Fruit fly (Drosophila melanogaster): ENCODE data around the gene CG46280.

CG46280 gene

DNA sequence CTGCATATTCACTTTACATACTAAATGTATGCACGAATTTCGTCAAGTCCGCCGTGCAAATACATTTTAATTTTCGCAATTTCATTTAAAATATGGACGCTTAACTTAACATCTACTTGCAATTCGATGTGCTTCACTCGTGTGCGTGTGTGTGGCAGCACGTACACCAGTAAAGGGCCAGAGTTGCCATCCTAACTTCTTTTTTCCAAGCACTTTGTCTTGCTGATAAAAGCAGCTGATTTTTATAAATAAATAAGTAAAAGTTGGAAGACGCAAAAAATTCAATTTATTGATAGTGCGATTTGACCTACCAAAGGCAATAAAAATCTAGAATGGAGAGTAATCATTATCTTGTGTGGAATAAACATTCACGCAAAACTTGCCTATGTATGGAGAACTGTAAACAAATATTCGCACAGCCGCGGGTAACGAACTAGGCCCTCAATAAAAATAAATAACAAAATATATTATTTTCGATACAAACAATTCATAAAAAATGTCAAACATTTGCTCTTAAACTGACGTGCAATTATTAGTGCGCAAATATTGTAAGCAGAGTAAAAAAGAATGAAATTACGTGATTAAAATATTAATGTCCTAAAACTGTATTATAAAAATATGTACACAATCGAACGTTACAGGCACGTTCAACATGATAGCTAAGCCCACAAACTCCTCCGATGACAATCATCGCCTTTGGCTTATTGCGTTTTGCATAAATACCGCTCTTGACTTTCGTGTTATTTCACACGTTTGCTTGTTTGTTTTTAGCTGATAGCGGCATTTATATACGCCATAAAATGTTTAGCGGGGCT is 48.1 kb downstream of the CG46280 start (continued):
- no peak for TF ChIP-seq ap (GFP tag; IDR thresholded peaks at IDR 0.05)
- TF ChIP-seq CG11560 (tag; IDR thresholded peaks at IDR 0.05): 0 out of 3 replicates have a peak, but pooled peaks have one; percentile 33
- no peak for TF ChIP-seq shn (GFP tag; optimal IDR thresholded peaks at IDR 0.05)
- peak; percentile 58 for TF ChIP-seq nom (GFP tag; optimal IDR thresholded peaks at IDR 0.05)
- TF ChIP-seq az2 (GFP tag; optimal IDR thresholded peaks at IDR 0.05): peak; percentile 77
- no peak for TF ChIP-seq Six4 (GFP tag; optimal IDR thresholded peaks at IDR 0.05)
- no peak for TF ChIP-seq slp2 (GFP tag; optimal IDR thresholded peaks at IDR 0.05)
- no peak for TF ChIP-seq CG31365 (tag; optimal IDR thresholded peaks at IDR 0.05)
- TF ChIP-seq CG6654 (GFP tag; optimal IDR thresholded peaks at IDR 0.05): peak; percentile 5
- TF ChIP-seq tio (GFP tag; optimal IDR thresholded peaks at IDR 0.05): peak; percentile 74
- TF ChIP-seq vfl (GFP tag; optimal IDR thresholded peaks at IDR 0.05): no peak
- TF ChIP-seq esg (GFP tag; conservative IDR thresholded peaks at IDR 0.05): peak; percentile 75
- peak; percentile 76 for TF ChIP-seq seq (GFP tag; IDR thresholded peaks at IDR 0.05)
- peak; percentile 52 for TF ChIP-seq CG11723 (GFP tag; optimal IDR thresholded peaks at IDR 0.05)
- TF ChIP-seq CG3407 (GFP tag; optimal IDR thresholded peaks at IDR 0.05): no peak
- TF ChIP-seq Poxn (GFP tag; IDR thresholded peaks at IDR 0.05): 0 out of 2 replicates have a peak, but pooled peaks have one; percentile 6
- TF ChIP-seq CG16779 (GFP tag; IDR thresholded peaks at IDR 0.05): no peak
- TF ChIP-seq Dad (GFP tag; optimal IDR thresholded peaks at IDR 0.05): no peak
- TF ChIP-seq CG7987 (GFP tag; optimal IDR thresholded peaks at IDR 0.05): no peak
- TF ChIP-seq CoRest (tag; optimal IDR thresholded peaks at IDR 0.05): peak; percentile 85
- TF ChIP-seq CG32532 (GFP tag; IDR thresholded peaks at IDR 0.05): peak; percentile 79
- peak; percentile 25 for TF ChIP-seq ewg (GFP tag; optimal IDR thresholded peaks at IDR 0.05)
- no peak for TF ChIP-seq Bdp1 (GFP tag; optimal IDR thresholded peaks at IDR 0.05)
- TF ChIP-seq CkIIα-i1 (GFP tag; IDR thresholded peaks at IDR 0.05): no peak
- TF ChIP-seq wek (GFP tag; optimal IDR thresholded peaks at IDR 0.05): peak; percentile 19
- TF ChIP-seq slbo (GFP tag; IDR thresholded peaks at IDR 0.05): peak; percentile 73
- peak; percentile 37; the same call in 1 of the 2 replicates for TF ChIP-seq CG14441 (GFP tag; IDR thresholded peaks at IDR 0.05)
- TF ChIP-seq CG12659 (GFP tag; optimal IDR thresholded peaks at IDR 0.05): peak; percentile 84
- no peak for TF ChIP-seq jigr1 (GFP tag; IDR thresholded peaks at IDR 0.05)
- TF ChIP-seq CG11247 (GFP tag; IDR thresholded peaks at IDR 0.05): 0 out of 2 replicates have a peak, but pooled peaks have one; percentile 46
- TF ChIP-seq CG1233 (GFP tag; optimal IDR thresholded peaks at IDR 0.05): peak; percentile 80
- TF ChIP-seq da (GFP tag; optimal IDR thresholded peaks at IDR 0.05): no peak
- no peak for TF ChIP-seq CG14965 (GFP tag; optimal IDR thresholded peaks at IDR 0.05; ENCODE audit: borderline replicate concordance)
- no peak for TF ChIP-seq lov (optimal IDR thresholded peaks at IDR 0.05)
- no peak for TF ChIP-seq lov (GFP tag; IDR thresholded peaks at IDR 0.05)
- TF ChIP-seq eyg (GFP tag; optimal IDR thresholded peaks at IDR 0.05): no peak
- no peak; the same call in 1 of the 2 replicates for TF ChIP-seq Bgb (GFP tag; IDR thresholded peaks at IDR 0.05; ENCODE audit: partially characterized antibody)
- TF ChIP-seq Dp (GFP tag; optimal IDR thresholded peaks at IDR 0.05): no peak
- peak; percentile 97 for TF ChIP-seq CG11696 (GFP tag; IDR thresholded peaks at IDR 0.05)
- peak; percentile 50 for TF ChIP-seq CG6254 (GFP tag; optimal IDR thresholded peaks at IDR 0.05)
- no peak for TF ChIP-seq kah (GFP tag; optimal IDR thresholded peaks at IDR 0.05)
- TF ChIP-seq HLH3B (GFP tag; IDR thresholded peaks at IDR 0.05): peak; percentile 50
- peak; percentile 81 for TF ChIP-seq CG18599 (GFP tag; optimal IDR thresholded peaks at IDR 0.05)
- no peak for TF ChIP-seq crol (GFP tag; IDR thresholded peaks at IDR 0.05)
- TF ChIP-seq CG6791 (GFP tag; IDR thresholded peaks at IDR 0.05; ENCODE audit: partially characterized antibody): no peak
- TF ChIP-seq CG14860 (GFP tag; IDR thresholded peaks at IDR 0.05; ENCODE audit: partially characterized antibody): no peak
- peak; percentile 64 for TF ChIP-seq CG30403 (GFP tag; optimal IDR thresholded peaks at IDR 0.05)
- peak; percentile 33 for TF ChIP-seq CG2202 (tag; optimal IDR thresholded peaks at IDR 0.05)
- TF ChIP-seq NK7.1 (GFP tag; optimal IDR thresholded peaks at IDR 0.05): no peak

All from whole organism, embryonic.